Worm (Caenorhabditis elegans) whole organism, L4 larva: ENCODE measurements around the gene F46H5.4.
A peak's percentile ranks its signal among the peaks of the same experiment; 100 is the strongest.

ENCODE experiments used
- F26F4.8 ChIP-seq: fragments of 200-800 bp; sonication (Bioruptor generic); conservative IDR thresholded peaks from 2 replicates; pipeline ENCODE4 v1.3.6; 2022; ENCODE audit warnings: missing genetic modification characterization, missing compliant biosample characterization
- R02D3.7 ChIP-seq: fragments of 150-350 bp; sonication (generic microtip); optimal IDR thresholded peaks from 3 replicates; lab custom pipeline; 2014; ENCODE audit warnings: missing biosample characterization, missing genetic modification characterization
- T26A8.4 ChIP-seq: fragments of 200-800 bp; sonication (Bioruptor generic); IDR thresholded peaks from 2 replicates; pipeline ENCODE4 v1.3.6; 2022; ENCODE audit warnings: missing genetic modification characterization, missing compliant biosample characterization
- Y75B8A.6 ChIP-seq: fragments of 200-800 bp; sonication (Bioruptor generic); IDR thresholded peaks from 2 replicates; pipeline ENCODE4 v1.3.6; 2022; ENCODE audit warnings: missing genetic modification reagents, missing genetic modification characterization, missing compliant biosample characterization
- aha-1 ChIP-seq: fragments of 150-350 bp; peaks from one replicate; lab custom pipeline; 2014; ENCODE audit warnings: missing biosample characterization, missing genetic modification characterization
- ama-1 ChIP-seq: fragments of 150-350 bp; optimal IDR thresholded peaks from 2 replicates; lab custom pipeline; 2014; ENCODE audit warnings: inconsistent platforms, mixed read lengths
- attf-4 ChIP-seq: sonication (generic microtip); optimal IDR thresholded peaks from 3 replicates; lab custom pipeline; 2017; ENCODE audit warnings: missing biosample characterization, missing genetic modification characterization
- ceh-20 ChIP-seq: fragments of 200-800 bp; sonication (Bioruptor generic); IDR thresholded peaks from 2 replicates; pipeline ENCODE4 v1.3.6; 2022; ENCODE audit warnings: missing genetic modification reagents, missing genetic modification characterization, missing compliant biosample characterization
- ctbp-1 ChIP-seq: fragments of 200-800 bp; sonication (Bioruptor generic); IDR thresholded peaks from 2 replicates; pipeline ENCODE4 v1.3.6; 2022; ENCODE audit warnings: missing genetic modification reagents, missing genetic modification characterization, missing compliant biosample characterization
- daf-16 ChIP-seq, 3 experiments: sonication (generic microtip); optimal IDR thresholded peaks; 2 replicates each; lab custom pipeline; 2016 to 2017; ENCODE audit warnings: missing genetic modification characterization in 3 of 3, missing genetic modification reagents in 3 of 3, mild to moderate bottlenecking in 2 of 3, missing compliant biosample characterization in 2 of 3, missing biosample characterization in 1 of 3, moderate library complexity in 1 of 3
- dmd-9 ChIP-seq: fragments of 200-800 bp; sonication (Bioruptor generic); IDR thresholded peaks from 2 replicates; pipeline ENCODE4 v1.3.6; 2022; ENCODE audit warnings: missing genetic modification reagents, missing genetic modification characterization, missing compliant biosample characterization
- dve-1 ChIP-seq: sonication (generic microtip); optimal IDR thresholded peaks from 2 replicates; lab custom pipeline; 2017; ENCODE audit warnings: antibody characterized with exemption, mild to moderate bottlenecking, missing genetic modification characterization, missing compliant biosample characterization; ENCODE audit not compliant: insufficient read depth
- fkh-10 ChIP-seq: fragments of 150-350 bp; optimal IDR thresholded peaks from 2 replicates; lab custom pipeline; 2014; ENCODE audit warnings: missing biosample characterization, missing genetic modification reagents, missing genetic modification characterization
- hlh-11 ChIP-seq: fragments of 200-800 bp; sonication (Bioruptor generic); optimal IDR thresholded peaks from 2 replicates; lab custom pipeline; 2018; ENCODE audit warnings: mild to moderate bottlenecking, missing genetic modification characterization, missing compliant biosample characterization
- hlh-30 ChIP-seq: sonication (generic microtip); optimal IDR thresholded peaks from 2 replicates; lab custom pipeline; 2017; ENCODE audit warnings: antibody characterized with exemption, mild to moderate bottlenecking, missing genetic modification characterization, missing compliant biosample characterization; ENCODE audit not compliant: insufficient read depth
- hmg-1.1 ChIP-seq: fragments of 200-800 bp; sonication (Bioruptor generic); IDR thresholded peaks from 2 replicates; pipeline ENCODE4 v1.3.6; 2022; ENCODE audit warnings: missing genetic modification reagents, missing genetic modification characterization, missing compliant biosample characterization
- lin-38 ChIP-seq: fragments of 200-800 bp; sonication (Bioruptor generic); IDR thresholded peaks from 2 replicates; pipeline ENCODE4 v1.3.6; 2022; ENCODE audit warnings: missing genetic modification reagents, missing genetic modification characterization, missing compliant biosample characterization
- lsy-2 ChIP-seq, 2 experiments: fragments of 150-350 bp in 1 of 2; sonication (generic microtip) in 1 of 2; optimal IDR thresholded peaks; 2 replicates each; lab custom pipeline; 2014 to 2017; ENCODE audit warnings: missing biosample characterization in 2 of 2, missing genetic modification characterization in 2 of 2
- mdt-29 ChIP-seq: fragments of 200-800 bp; sonication (Bioruptor generic); IDR thresholded peaks from 2 replicates; pipeline ENCODE4 v1.3.6; 2022; ENCODE audit warnings: missing genetic modification reagents, missing genetic modification characterization, missing compliant biosample characterization
- nhr-11 ChIP-seq: fragments of 150-350 bp; optimal IDR thresholded peaks from 2 replicates; lab custom pipeline; 2014; ENCODE audit warnings: missing biosample characterization, missing genetic modification characterization
- nhr-25 ChIP-seq: sonication (generic microtip); optimal IDR thresholded peaks from 2 replicates; lab custom pipeline; 2017; ENCODE audit warnings: missing genetic modification characterization, mild to moderate bottlenecking, missing compliant biosample characterization, antibody characterized with exemption, moderate library complexity, borderline replicate concordance; ENCODE audit not compliant: insufficient read depth
- nhr-28 ChIP-seq: fragments of 150-350 bp; optimal IDR thresholded peaks from 2 replicates; lab custom pipeline; 2014; ENCODE audit warnings: missing biosample characterization, missing genetic modification characterization
- rbr-2 ChIP-seq: sonication (generic microtip); optimal IDR thresholded peaks from 2 replicates; lab custom pipeline; 2016; ENCODE audit warnings: missing genotype, missing genetic modification characterization, missing compliant biosample characterization
- set-16 ChIP-seq: fragments of 200-800 bp; sonication (Bioruptor generic); IDR thresholded peaks from 2 replicates; pipeline ENCODE4 v1.3.6; 2022; ENCODE audit warnings: missing genetic modification reagents, missing genetic modification characterization, missing compliant biosample characterization
- skn-1 ChIP-seq: fragments of 150-350 bp; optimal IDR thresholded peaks from 2 replicates; lab custom pipeline; 2014; ENCODE audit warnings: missing biosample characterization, missing genetic modification characterization
- snpc-1.2 ChIP-seq: fragments of 200-800 bp; sonication (Bioruptor generic); IDR thresholded peaks from 2 replicates; pipeline ENCODE4 v1.3.6; 2022; ENCODE audit warnings: missing genetic modification reagents, missing genetic modification characterization, missing compliant biosample characterization
- spr-3 ChIP-seq: fragments of 200-800 bp; sonication (Bioruptor generic); optimal IDR thresholded peaks from 2 replicates; lab custom pipeline; 2018; ENCODE audit warnings: mild to moderate bottlenecking, missing genetic modification characterization, missing compliant biosample characterization
- unc-62 ChIP-seq, 3 experiments: fragments of 150-350 bp in 1 of 3; sonication (generic microtip); optimal IDR thresholded peaks in 2 of 3; peaks in 1 of 3; 1 replicate in 1 of 3; 2 replicates in 2 of 3; lab custom pipeline; 2014 to 2017; ENCODE audit warnings: missing biosample characterization in 3 of 3, missing genetic modification characterization in 3 of 3, missing genetic modification reagents in 3 of 3, missing genotype in 1 of 3
- zag-1 ChIP-seq: fragments of 150-350 bp; optimal IDR thresholded peaks from 2 replicates; lab custom pipeline; 2014; ENCODE audit warnings: missing biosample characterization, missing genetic modification characterization
- zfp-3 ChIP-seq: fragments of 200-800 bp; sonication (Bioruptor generic); conservative IDR thresholded peaks from 2 replicates; pipeline ENCODE4 v1.3.6; 2022; ENCODE audit warnings: missing genetic modification reagents, missing genetic modification characterization, missing compliant biosample characterization
- ztf-7 ChIP-seq: fragments of 150-350 bp; optimal IDR thresholded peaks from 2 replicates; lab custom pipeline; 2014; ENCODE audit warnings: missing biosample characterization, missing genetic modification characterization

F46H5.4 gene

DNA sequence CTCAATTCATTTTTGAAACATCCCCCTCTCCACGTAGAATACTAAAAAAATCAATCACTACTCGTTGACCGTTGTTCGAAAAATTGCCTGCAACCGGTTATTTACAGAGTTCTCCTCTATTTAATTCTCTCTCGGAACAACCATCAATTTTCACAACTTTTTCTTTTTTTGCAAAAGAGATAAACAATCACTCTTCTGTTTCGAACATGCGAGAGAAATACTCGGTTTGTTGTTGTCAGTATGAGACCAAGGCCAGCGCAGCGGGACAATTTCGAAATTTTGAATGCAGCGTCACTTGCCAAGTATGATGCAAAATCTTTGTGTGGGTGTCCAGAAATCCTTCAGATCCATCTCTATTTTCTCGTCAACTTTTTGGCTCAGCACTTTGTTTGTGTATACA is 24.1 kb downstream of the F46H5.4 start (continued):
- peak; percentile 12 for TF ChIP-seq hlh-11 (tag; lab: Kevin White, UChicago)
- TF ChIP-seq nhr-25 (tag; lab: Kevin White, UChicago): peak; percentile 45
- peak; percentile 82 for TF ChIP-seq ama-1 (lab: Kevin White, UChicago)
- TF ChIP-seq nhr-28 (tag; lab: Kevin White, UChicago): peak; percentile 17
- peak; percentile 19 for TF ChIP-seq rbr-2 (tag; lab: Kevin White, UChicago)
- TF ChIP-seq skn-1: peak; percentile 31
- TF ChIP-seq zfp-3 (GFP tag; lab: Robert Waterston, UW): 0 out of 2 replicates have a peak, but pooled peaks have one; percentile 44
- peak; percentile 58 for TF ChIP-seq dve-1 (tag; lab: Kevin White, UChicago)
- TF ChIP-seq lsy-2 (tag; optimal IDR thresholded peaks at IDR 0.05; lab: Kevin White, UChicago): peak in 1 of 2 experiments; percentile 59
- TF ChIP-seq ztf-7: no peak
- no peak for TF ChIP-seq lin-38 (GFP tag; lab: Robert Waterston, UW)

DNA sequence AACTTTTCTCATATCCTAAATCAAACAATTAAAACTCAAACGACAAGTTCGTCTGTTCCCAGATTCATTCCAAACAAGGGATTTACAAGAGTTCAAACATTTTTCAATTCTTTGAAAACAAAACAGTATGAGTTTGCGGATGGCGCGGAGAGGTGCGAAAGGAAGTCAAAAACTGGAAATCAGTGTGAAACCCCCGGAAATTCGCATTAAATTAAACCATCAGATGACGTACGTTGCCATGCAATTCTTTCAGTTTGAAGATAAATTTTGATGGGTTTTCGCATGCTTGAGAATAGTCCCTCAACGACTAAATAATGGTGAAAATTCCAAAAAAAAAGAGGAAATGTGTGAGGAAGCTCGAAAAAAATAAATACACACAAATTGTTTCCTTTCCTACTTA is 25.1 kb downstream of the F46H5.4 start:
- TF ChIP-seq unc-62 (GFP tag; optimal IDR thresholded peaks at IDR 0.05 in 1 of 2; lab: Kevin White, UChicago): peak in 1 of 2 experiments; percentile 82
- no peak for TF ChIP-seq unc-62 (tag; optimal IDR thresholded peaks at IDR 0.05; lab: Kevin White, UChicago)
- TF ChIP-seq spr-3 (GFP tag; lab: Kevin White, UChicago): no peak
- no peak for TF ChIP-seq F26F4.8 (GFP tag; lab: Robert Waterston, UW)
- TF ChIP-seq aha-1 (tag; lab: Kevin White, UChicago): peak; percentile 81

- TF ChIP-seq mdt-29 (GFP tag; lab: Robert Waterston, UW) (no peak), daf-16 (GFP tag; optimal IDR thresholded peaks at IDR 0.05; lab: Kevin White, UChicago) (peak in 1 of 2 experiments; percentile 42), daf-16 (tag; optimal IDR thresholded peaks at IDR 0.05; lab: Kevin White, UChicago) (no peak), attf-4 (tag; lab: Kevin White, UChicago) (no peak), R02D3.7 (tag; lab: Kevin White, UChicago) (no peak), nhr-11 (tag; lab: Kevin White, UChicago) (peak; percentile 19)
Measured at ce11 chrX:7225028-7225427, 29.4 kb downstream of the F46H5.4 start.

DNA sequence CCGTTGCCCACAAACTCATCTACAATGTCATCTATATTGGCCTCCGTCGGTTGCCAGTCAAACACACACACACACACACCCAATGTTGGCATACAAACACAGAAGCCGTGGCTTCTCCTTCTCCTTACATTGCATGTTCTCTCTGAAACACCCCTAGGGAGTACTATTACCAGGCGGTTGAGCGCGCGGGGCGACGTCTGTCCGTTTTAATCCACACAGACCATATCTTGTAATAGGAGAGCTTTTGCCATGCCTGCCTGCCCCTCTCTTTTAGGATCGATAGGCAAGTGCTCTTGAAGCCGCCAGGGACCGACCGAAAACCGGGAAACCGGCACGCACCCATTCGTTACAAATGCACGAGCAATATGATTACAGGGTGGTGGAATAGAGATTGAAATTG is 29.9 kb downstream of the F46H5.4 start:
- peak; percentile 28; the same call in 1 of the 2 replicates for TF ChIP-seq hmg-1.1
- no peak for TF ChIP-seq ctbp-1 (GFP tag; lab: Robert Waterston, UW)
- TF ChIP-seq aha-1 (tag; lab: Kevin White, UChicago): peak; percentile 16
- peak; percentile 1 for TF ChIP-seq hlh-30 (tag; lab: Kevin White, UChicago)
- TF ChIP-seq set-16 (GFP tag; lab: Robert Waterston, UW): peak; percentile 25; the same call in 1 of the 2 replicates
- TF ChIP-seq, all 104 proteins: peak for 4

- TF ChIP-seq Y75B8A.6: no peak
- peak; percentile 5 for TF ChIP-seq hlh-30 (tag; lab: Kevin White, UChicago)
- TF ChIP-seq zag-1: no peak
- TF ChIP-seq daf-16 (GFP tag; optimal IDR thresholded peaks at IDR 0.05; lab: Kevin White, UChicago): no peak
- no peak for TF ChIP-seq daf-16 (tag; optimal IDR thresholded peaks at IDR 0.05; lab: Kevin White, UChicago)
- 0 out of 2 replicates have a peak, but pooled peaks have one; percentile 38 for TF ChIP-seq ceh-20
- TF ChIP-seq T26A8.4 (GFP tag; lab: Robert Waterston, UW): no peak
- TF ChIP-seq hmg-1.1: peak; percentile 48
- TF ChIP-seq aha-1 (tag; lab: Kevin White, UChicago): peak; percentile 29
- TF ChIP-seq snpc-1.2: no peak
- 0 out of 2 replicates have a peak, but pooled peaks have one; percentile 6 for TF ChIP-seq dmd-9 (GFP tag; lab: Robert Waterston, UW)
- peak; percentile 10 for TF ChIP-seq fkh-10 (GFP tag; lab: Kevin White, UChicago)
Measured at ce11 chrX:7222383-7222782, 32.0 kb downstream of the F46H5.4 start.
